Worm (Caenorhabditis elegans) whole organism, L3 larva: ENCODE data around the gene T14B4.5.

Experiments
- aly-2 ChIP-seq: fragments of 150-350 bp; optimal IDR thresholded peaks from 2 replicates; lab custom pipeline; 2014; ENCODE audit warnings: missing biosample characterization, missing genetic modification characterization
- snpc-4 ChIP-seq: fragments of 150-350 bp; optimal IDR thresholded peaks from 2 replicates; lab custom pipeline; 2014; ENCODE audit warnings: missing biosample characterization, missing genetic modification characterization

DNA sequence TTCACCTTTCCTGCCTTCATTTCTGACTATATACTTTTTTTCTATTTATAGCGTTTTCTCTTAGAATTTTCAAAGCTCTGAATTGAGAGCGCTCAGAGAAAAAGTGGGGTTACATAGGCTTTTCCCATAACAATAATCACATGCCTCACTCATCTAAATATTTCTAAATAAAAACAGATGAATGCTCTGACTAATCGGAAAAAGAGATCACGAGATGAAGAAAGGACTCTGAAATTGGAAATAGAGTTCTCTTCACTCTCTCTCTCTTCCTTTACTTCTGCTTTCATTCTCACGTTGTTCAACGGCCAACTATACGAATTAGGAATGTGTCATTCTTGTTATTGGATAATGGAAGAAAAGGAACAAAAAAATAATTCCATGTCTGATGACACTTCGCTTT lies 27.6 kb upstream of the T14B4.5 start:
- TF ChIP-seq snpc-4 (tag; lab: Kevin White, UChicago), result no peak
- no peak for TF ChIP-seq aly-2 (tag; lab: Kevin White, UChicago)
